Fruit fly (Drosophila melanogaster): ENCODE results near the gene CG7115.

The CG7115 gene

DNA sequence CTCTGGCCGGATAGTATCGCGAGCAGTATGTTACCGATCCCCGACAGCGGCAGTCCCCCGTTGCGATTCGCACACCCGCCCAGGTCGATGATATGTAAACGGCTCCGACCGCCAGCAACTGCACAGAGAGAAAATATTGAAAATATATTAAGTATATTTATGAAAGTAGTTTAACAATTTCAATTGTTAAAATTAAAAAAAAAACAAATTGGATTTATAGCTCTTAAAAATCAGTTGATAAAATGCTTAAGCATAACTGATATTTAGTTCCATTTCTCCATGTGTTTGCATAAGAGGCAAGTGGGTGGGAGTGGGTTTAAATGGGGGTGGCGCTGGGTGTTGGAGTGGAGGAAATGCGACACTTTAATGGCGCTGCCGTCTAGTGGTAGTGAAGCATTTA is 28.5 kb downstream of the CG7115 start (continued):
- TF ChIP-seq NC2β (GFP tag; optimal IDR thresholded peaks at IDR 0.05), result no peak
- TF ChIP-seq Hand (GFP tag; optimal IDR thresholded peaks at IDR 0.05), result peak; percentile 7
- no peak for TF ChIP-seq btn (GFP tag; optimal IDR thresholded peaks at IDR 0.05)
- TF ChIP-seq Hey (tag; optimal IDR thresholded peaks at IDR 0.05), result no peak
- no peak for TF ChIP-seq CG11456 (GFP tag; IDR thresholded peaks at IDR 0.05)
- no peak for TF ChIP-seq run (tag; optimal IDR thresholded peaks at IDR 0.05)
- TF ChIP-seq Stat92E (GFP tag; optimal IDR thresholded peaks at IDR 0.05), result no peak
- TF ChIP-seq stc (GFP tag; IDR thresholded peaks at IDR 0.05), result no peak
- TF ChIP-seq org-1 (GFP tag; optimal IDR thresholded peaks at IDR 0.05), result no peak
- TF ChIP-seq sim (GFP tag; IDR thresholded peaks at IDR 0.05), result no peak
- TF ChIP-seq bbx (GFP tag; IDR thresholded peaks at IDR 0.05; ENCODE audit: partially characterized antibody), result no peak
- TF ChIP-seq CG3065 (GFP tag; optimal IDR thresholded peaks at IDR 0.05), result no peak
- no peak for TF ChIP-seq Spps (tag; optimal IDR thresholded peaks at IDR 0.05)
- no peak for TF ChIP-seq CG9876 (GFP tag; optimal IDR thresholded peaks at IDR 0.05)
- no peak for TF ChIP-seq Ets65A (GFP tag)
- no peak for TF ChIP-seq Dad (GFP tag; optimal IDR thresholded peaks at IDR 0.05)
- TF ChIP-seq CG17361 (GFP tag; IDR thresholded peaks at IDR 0.05), result no peak
- no peak for TF ChIP-seq chif (GFP tag; optimal IDR thresholded peaks at IDR 0.05)
- no peak for TF ChIP-seq Neu2 (GFP tag; optimal IDR thresholded peaks at IDR 0.05; ENCODE audit: borderline replicate concordance)
- no peak for TF ChIP-seq Chrac-16 (GFP tag; optimal IDR thresholded peaks at IDR 0.05)
- TF ChIP-seq seq (GFP tag; IDR thresholded peaks at IDR 0.05), result no peak
- TF ChIP-seq CG4730 (GFP tag; IDR thresholded peaks at IDR 0.05), result no peak
- TF ChIP-seq Gsc (GFP tag; IDR thresholded peaks at IDR 0.05), result no peak
- no peak for TF ChIP-seq Xbp1 (GFP tag; optimal IDR thresholded peaks at IDR 0.05)
- no peak; the same call in 1 of the 2 replicates for TF ChIP-seq CG32532 (GFP tag; IDR thresholded peaks at IDR 0.05)
- no peak for TF ChIP-seq Pdp1 (GFP tag; optimal IDR thresholded peaks at IDR 0.05)
- TF ChIP-seq sr (GFP tag; IDR thresholded peaks at IDR 0.05), result no peak
- no peak for TF ChIP-seq hbn (GFP tag; IDR thresholded peaks at IDR 0.05; ENCODE audit: partially characterized antibody)
- TF ChIP-seq CG15696 (tag; optimal IDR thresholded peaks at IDR 0.05), result no peak
- TF ChIP-seq CG1647 (GFP tag; optimal IDR thresholded peaks at IDR 0.05), result no peak
- peak; percentile 65 for TF ChIP-seq CG18599 (GFP tag; optimal IDR thresholded peaks at IDR 0.05)
- no peak for TF ChIP-seq CG11695 (GFP tag; IDR thresholded peaks at IDR 0.05)
- TF ChIP-seq CG12942 (GFP tag; optimal IDR thresholded peaks at IDR 0.05), result no peak
- no peak for TF ChIP-seq Opbp (GFP tag; IDR thresholded peaks at IDR 0.05; ENCODE audit: partially characterized antibody)
- no peak for TF ChIP-seq dysf (GFP tag; IDR thresholded peaks at IDR 0.05)
- TF ChIP-seq gfzf (GFP tag; optimal IDR thresholded peaks at IDR 0.05), result no peak
- TF ChIP-seq CG6689 (GFP tag; IDR thresholded peaks at IDR 0.05), result peak; percentile 22; the same call in 1 of the 2 replicates
- no peak for TF ChIP-seq bab2 (GFP tag; optimal IDR thresholded peaks at IDR 0.05)
- no peak for TF ChIP-seq onecut (GFP tag; IDR thresholded peaks at IDR 0.05)
- TF ChIP-seq lmd (GFP tag; IDR thresholded peaks at IDR 0.05), result no peak
- no peak for TF ChIP-seq gsb-n (tag; optimal IDR thresholded peaks at IDR 0.05)
- TF ChIP-seq unpg (GFP tag; optimal IDR thresholded peaks at IDR 0.05), result peak; percentile 34
- no peak for TF ChIP-seq CG9727 (GFP tag; optimal IDR thresholded peaks at IDR 0.05)
- no peak for TF ChIP-seq CG3726 (GFP tag; IDR thresholded peaks at IDR 0.05)
- no peak for TF ChIP-seq cad (GFP tag; optimal IDR thresholded peaks at IDR 0.05)
- no peak for TF ChIP-seq Taf1 (GFP tag; IDR thresholded peaks at IDR 0.05)
- peak; percentile 17 for TF ChIP-seq CG10267 (tag; optimal IDR thresholded peaks at IDR 0.05)
- no peak for TF ChIP-seq CG11085 (GFP tag; IDR thresholded peaks at IDR 0.05)
- no peak for TF ChIP-seq pho (GFP tag; optimal IDR thresholded peaks at IDR 0.05)
- no peak for TF ChIP-seq CG8478 (optimal IDR thresholded peaks at IDR 0.05)
- TF ChIP-seq mirr (GFP tag; optimal IDR thresholded peaks at IDR 0.05), result no peak
- no peak for TF ChIP-seq gcm2 (GFP tag; optimal IDR thresholded peaks at IDR 0.05)
- TF ChIP-seq nerfin-2 (GFP tag; IDR thresholded peaks at IDR 0.05; ENCODE audit: partially characterized antibody), result no peak
